Worm (Caenorhabditis elegans) whole organism, midembryonic: ENCODE results near the gene srh-204.

Source experiments
- T22C8.4 ChIP-seq: fragments of 200-800 bp; sonication (Bioruptor generic); IDR thresholded peaks from 2 replicates; pipeline ENCODE4 v1.3.6; 2022; ENCODE audit warnings: missing genetic modification characterization, missing compliant biosample characterization
- cog-1 ChIP-seq: sonication (generic microtip); optimal IDR thresholded peaks from 2 replicates; lab custom pipeline; 2016; ENCODE audit warnings: missing genetic modification characterization, missing compliant biosample characterization
- flt-1 ChIP-seq: fragments of 200-800 bp; sonication (Bioruptor generic); IDR thresholded peaks from 2 replicates; pipeline ENCODE4 v1.3.6; 2022; ENCODE audit warnings: missing genetic modification characterization, missing compliant biosample characterization
- klf-2 ChIP-seq: fragments of 200-800 bp; sonication (Bioruptor generic); conservative IDR thresholded peaks from 2 replicates; pipeline ENCODE4 v1.3.6; 2022; ENCODE audit warnings: missing genetic modification reagents, missing genetic modification characterization, missing compliant biosample characterization
- med-1 ChIP-seq: sonication (generic microtip); optimal IDR thresholded peaks from 2 replicates; lab custom pipeline; 2017; ENCODE audit warnings: missing genetic modification characterization, mild to moderate bottlenecking, missing compliant biosample characterization, antibody characterized with exemption, missing genetic modification reagents; ENCODE audit not compliant: insufficient read depth
- ztf-23 ChIP-seq: fragments of 200-800 bp; sonication (Bioruptor generic); IDR thresholded peaks from 2 replicates; pipeline ENCODE4 v1.3.6; 2022; ENCODE audit warnings: missing genetic modification reagents, missing genetic modification characterization, missing compliant biosample characterization
- ztf-29 ChIP-seq: fragments of 200-800 bp; sonication (Bioruptor generic); IDR thresholded peaks from 2 replicates; pipeline ENCODE4 v1.3.6; 2022; ENCODE audit warnings: missing genetic modification reagents, missing genetic modification characterization, missing compliant biosample characterization

DNA sequence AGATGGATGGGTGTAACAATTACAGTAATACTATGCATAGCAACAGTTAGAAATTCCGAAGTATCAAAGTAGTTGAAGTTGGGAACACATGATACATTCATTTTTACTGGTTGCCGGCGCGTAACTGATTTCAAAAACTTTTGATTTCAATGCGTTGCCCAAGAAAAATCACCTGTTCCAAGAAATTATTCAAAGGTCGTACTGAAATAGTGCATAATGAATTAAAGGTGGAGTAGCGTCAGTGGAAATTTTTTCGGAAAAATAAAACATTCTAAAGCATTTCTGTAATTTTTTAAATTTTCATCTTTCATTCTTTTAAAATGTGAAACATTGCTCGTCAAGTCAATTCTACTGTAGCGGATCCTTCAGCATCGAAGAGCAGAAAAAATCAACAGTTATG is at the start of gene srh-204:
- TF ChIP-seq med-1 (GFP tag; lab: Kevin White, UChicago): no peak
- no peak for TF ChIP-seq ztf-23
- TF ChIP-seq klf-2: no peak
- no peak for TF ChIP-seq flt-1 (GFP tag; lab: Robert Waterston, UW)
- no peak for TF ChIP-seq cog-1
- TF ChIP-seq ztf-29: no peak
- TF ChIP-seq T22C8.4 (GFP tag; lab: Robert Waterston, UW): no peak
